Fruit fly (Drosophila melanogaster) whole organism, embryonic: ENCODE measurements around the gene CG45490.

ENCODE experiments used
- Abd-B ChIP-seq: fragments of 200-800 bp; sonication (Bioruptor generic); optimal IDR thresholded peaks from 2 replicates; lab custom pipeline; 2018; ENCODE audit warnings: missing biosample characterization, mild to moderate bottlenecking, missing genetic modification characterization, moderate library complexity
- Ada2b ChIP-seq: fragments of 200-800 bp; sonication (Bioruptor generic); IDR thresholded peaks from 2 replicates; pipeline ENCODE4 v1.3.6; 2022; ENCODE audit warnings: missing biosample characterization, missing genetic modification characterization
- B-H2 ChIP-seq: fragments of 200-800 bp; sonication (Bioruptor generic); optimal IDR thresholded peaks from 2 replicates; lab custom pipeline; 2018; ENCODE audit warnings: missing biosample characterization, mild to moderate bottlenecking, missing genetic modification characterization
- Bgb ChIP-seq: fragments of 200-800 bp; sonication (Bioruptor generic); IDR thresholded peaks from 2 replicates; pipeline ENCODE4 v1.3.6; 2022; ENCODE audit warnings: missing biosample characterization, missing genetic modification characterization; ENCODE audit not compliant: partially characterized antibody
- CG10209 ChIP-seq: fragments of 200-800 bp; sonication (Bioruptor generic); optimal IDR thresholded peaks from 3 replicates; lab custom pipeline; 2017; ENCODE audit warnings: missing biosample characterization, mild to moderate bottlenecking, missing genetic modification characterization, missing genetic modification reagents
- CG10462 ChIP-seq: fragments of 200-800 bp; sonication (Bioruptor generic); optimal IDR thresholded peaks from 2 replicates; lab custom pipeline; 2016; ENCODE audit warnings: missing biosample characterization, missing genetic modification characterization
- CG11085 ChIP-seq: fragments of 200-800 bp; sonication (Bioruptor generic); IDR thresholded peaks from 2 replicates; pipeline ENCODE4 v1.3.6; 2022; ENCODE audit warnings: missing biosample characterization, missing genetic modification characterization
- CG12744 ChIP-seq: fragments of 200-800 bp; sonication (Bioruptor generic); optimal IDR thresholded peaks from 2 replicates; lab custom pipeline; 2016; ENCODE audit warnings: missing biosample characterization, missing genetic modification characterization
- CG14965 ChIP-seq: fragments of 200-800 bp; sonication (Bioruptor generic); optimal IDR thresholded peaks from 2 replicates; lab custom pipeline; 2016; ENCODE audit warnings: missing biosample characterization, missing genetic modification characterization, borderline replicate concordance
- CG17361 ChIP-seq: fragments of 200-800 bp; sonication (Bioruptor generic); IDR thresholded peaks from 3 replicates; pipeline ENCODE4 v1.3.6; 2022; ENCODE audit warnings: missing biosample characterization, missing genetic modification characterization
- CG1792 ChIP-seq: fragments of 200-800 bp; sonication (Bioruptor generic); optimal IDR thresholded peaks from 2 replicates; lab custom pipeline; 2016; ENCODE audit warnings: missing biosample characterization, missing genetic modification characterization
- CG18011 ChIP-seq: fragments of 200-800 bp; sonication (Bioruptor generic); optimal IDR thresholded peaks from 2 replicates; lab custom pipeline; 2017; ENCODE audit warnings: missing biosample characterization, missing genetic modification characterization, mild to moderate bottlenecking, moderate library complexity, missing genotype
- CG2678 ChIP-seq: fragments of 200-800 bp; sonication (Bioruptor generic); optimal IDR thresholded peaks from 3 replicates; lab custom pipeline; 2019; ENCODE audit warnings: missing biosample characterization, mild to moderate bottlenecking, missing genetic modification characterization, moderate library complexity
- CG31224 ChIP-seq: fragments of 200-800 bp; sonication (Bioruptor generic); IDR thresholded peaks from 2 replicates; pipeline ENCODE4 v1.3.6; 2022; ENCODE audit warnings: missing biosample characterization, missing genetic modification characterization
- CG34224 ChIP-seq: fragments of 200-800 bp; sonication (Bioruptor generic); IDR thresholded peaks from 3 replicates; pipeline ENCODE4 v1.3.6; 2022; ENCODE audit warnings: missing biosample characterization, missing genetic modification characterization; ENCODE audit not compliant: partially characterized antibody
- CG4820 ChIP-seq: fragments of 200-800 bp; sonication (Bioruptor generic); optimal IDR thresholded peaks from 3 replicates; lab custom pipeline; 2016; ENCODE audit warnings: missing biosample characterization, missing genetic modification characterization
- CG7271 ChIP-seq: fragments of 200-800 bp; sonication (Bioruptor generic); optimal IDR thresholded peaks from 2 replicates; lab custom pipeline; 2018; ENCODE audit warnings: missing biosample characterization, mild to moderate bottlenecking, missing genetic modification characterization, moderate library complexity
- Camta ChIP-seq: fragments of 200-800 bp; sonication (Bioruptor generic); optimal IDR thresholded peaks from 2 replicates; lab custom pipeline; 2016; ENCODE audit warnings: missing biosample characterization, missing genetic modification characterization
- Eip74EF ChIP-seq, 2 experiments: fragments of 200-800 bp in 1 of 2; fragments of >200 bp in 1 of 2; sonication (Bioruptor generic) in 1 of 2; optimal IDR thresholded peaks; 2 replicates each; lab custom pipeline; 2017 to 2019; ENCODE audit warnings: missing biosample characterization in 2 of 2, missing genetic modification characterization in 2 of 2, mild to moderate bottlenecking in 1 of 2, moderate library complexity in 1 of 2
- Fer3 ChIP-seq: fragments of 200-800 bp; sonication (Bioruptor generic); optimal IDR thresholded peaks from 2 replicates; lab custom pipeline; 2018; ENCODE audit warnings: missing biosample characterization, mild to moderate bottlenecking, missing genetic modification characterization, moderate library complexity
- HmgD ChIP-seq: fragments of 200-800 bp; sonication (Bioruptor generic); optimal IDR thresholded peaks from 3 replicates; lab custom pipeline; 2016; ENCODE audit warnings: missing biosample characterization, missing genetic modification characterization
- Hmr ChIP-seq: fragments of 200-800 bp; sonication (Bioruptor generic); optimal IDR thresholded peaks from 3 replicates; lab custom pipeline; 2017; ENCODE audit warnings: mild to moderate bottlenecking, missing biosample characterization, missing genetic modification reagents, missing genetic modification characterization
- Lhr ChIP-seq: fragments of 200-800 bp; sonication (Bioruptor generic); optimal IDR thresholded peaks from 3 replicates; lab custom pipeline; 2017; ENCODE audit warnings: mild to moderate bottlenecking, missing biosample characterization, missing genetic modification reagents, missing genetic modification characterization
- Med ChIP-seq: fragments of 200-800 bp; sonication (Bioruptor generic); peaks from one replicate; lab custom pipeline; 2016; ENCODE audit warnings: missing biosample characterization, missing genetic modification characterization, mild to moderate bottlenecking, inconsistent platforms, moderate library complexity
- Six4 ChIP-seq: fragments of 200-800 bp; sonication (Bioruptor generic); optimal IDR thresholded peaks from 2 replicates; lab custom pipeline; 2016; ENCODE audit warnings: missing biosample characterization, missing genetic modification characterization
- Sox102F ChIP-seq: fragments of 200-800 bp; sonication (Bioruptor generic); optimal IDR thresholded peaks from 2 replicates; lab custom pipeline; 2018; ENCODE audit warnings: missing biosample characterization, mild to moderate bottlenecking, missing genetic modification characterization, moderate library complexity
- Ssrp ChIP-seq: fragments of 200-800 bp; sonication (Bioruptor generic); optimal IDR thresholded peaks from 2 replicates; lab custom pipeline; 2018; ENCODE audit warnings: missing biosample characterization, mild to moderate bottlenecking, missing genetic modification characterization, moderate library complexity
- Tbp ChIP-seq: fragments of >200 bp; optimal IDR thresholded peaks from 2 replicates; lab custom pipeline; 2018; ENCODE audit warnings: missing biosample characterization, missing genetic modification characterization
- Xbp1 ChIP-seq: fragments of 200-800 bp; sonication (Bioruptor generic); optimal IDR thresholded peaks from 3 replicates; lab custom pipeline; 2016; ENCODE audit warnings: missing biosample characterization, mild to moderate bottlenecking, missing genetic modification characterization
- YL-1 ChIP-seq: fragments of 200-800 bp; sonication (Bioruptor generic); optimal IDR thresholded peaks from 3 replicates; lab custom pipeline; 2017; ENCODE audit warnings: missing biosample characterization, mild to moderate bottlenecking, missing genetic modification characterization
- aop ChIP-seq: fragments of 200-800 bp; sonication (Bioruptor generic); IDR thresholded peaks from 2 replicates; pipeline ENCODE4 v1.3.6; 2022; ENCODE audit warnings: missing biosample characterization, missing genetic modification characterization
- ap ChIP-seq: fragments of 200-800 bp; sonication (Bioruptor generic); IDR thresholded peaks from 2 replicates; pipeline ENCODE4 v1.3.6; 2022; ENCODE audit warnings: missing biosample characterization, missing genetic modification characterization
- ase ChIP-seq: fragments of 200-800 bp; sonication (Bioruptor generic); IDR thresholded peaks from 3 replicates; pipeline ENCODE4 v1.3.6; 2022; ENCODE audit warnings: missing biosample characterization, missing genetic modification characterization
- ato ChIP-seq: fragments of 200-800 bp; sonication (Bioruptor generic); IDR thresholded peaks from 2 replicates; pipeline ENCODE4 v1.3.6; 2022; ENCODE audit warnings: missing biosample characterization, missing genetic modification characterization; ENCODE audit not compliant: partially characterized antibody
- dpn ChIP-seq, 2 experiments: fragments of 200-800 bp; sonication (Bioruptor generic); optimal IDR thresholded peaks; 3 replicates each; lab custom pipeline; 2016; ENCODE audit warnings: missing biosample characterization in 2 of 2, missing genetic modification characterization in 2 of 2
- ems ChIP-seq: fragments of 200-800 bp; sonication (Bioruptor generic); optimal IDR thresholded peaks from 3 replicates; lab custom pipeline; 2016; ENCODE audit warnings: missing biosample characterization, missing genetic modification characterization
- ind ChIP-seq: fragments of 200-800 bp; sonication (Bioruptor generic); optimal IDR thresholded peaks from 3 replicates; lab custom pipeline; 2016; ENCODE audit warnings: missing biosample characterization, missing genetic modification characterization
- kah ChIP-seq: fragments of 200-800 bp; sonication (Bioruptor generic); optimal IDR thresholded peaks from 2 replicates; lab custom pipeline; 2018; ENCODE audit warnings: missing biosample characterization, mild to moderate bottlenecking, missing genetic modification characterization
- lov ChIP-seq, 2 experiments: fragments of 200-800 bp in 1 of 2; fragments of >200 bp in 1 of 2; sonication (Bioruptor generic) in 1 of 2; IDR thresholded peaks in 1 of 2; optimal IDR thresholded peaks in 1 of 2; 2 replicates in 1 of 2; 3 replicates in 1 of 2; pipeline versions ENCODE4 v1.3.6 to Lab custom; 2017 to 2022; ENCODE audit warnings: missing biosample characterization in 1 of 2, missing genetic modification characterization in 1 of 2
- onecut ChIP-seq: fragments of 200-800 bp; sonication (Bioruptor generic); IDR thresholded peaks from 2 replicates; pipeline ENCODE4 v1.3.6; 2022; ENCODE audit warnings: missing biosample characterization, missing genetic modification characterization
- prd ChIP-seq, 3 experiments: fragments of >200 bp in 2 of 3; fragments of 200-800 bp in 1 of 3; sonication (Bioruptor generic) in 1 of 3; optimal IDR thresholded peaks in 2 of 3; IDR thresholded peaks in 1 of 3; 2 replicates in 2 of 3; 3 replicates in 1 of 3; pipeline versions ENCODE4 v1.3.6 to Lab custom; 2017 to 2022; ENCODE audit warnings: missing biosample characterization in 1 of 3, missing genetic modification characterization in 1 of 3
- sd ChIP-seq: fragments of 200-800 bp; sonication (Bioruptor generic); optimal IDR thresholded peaks from 3 replicates; lab custom pipeline; 2018; ENCODE audit warnings: missing biosample characterization, mild to moderate bottlenecking, missing genetic modification characterization, moderate library complexity
- sim ChIP-seq: fragments of 200-800 bp; sonication (Bioruptor generic); IDR thresholded peaks from 2 replicates; pipeline ENCODE4 v1.3.6; 2022; ENCODE audit warnings: missing biosample characterization, missing genetic modification characterization
- sisA ChIP-seq: fragments of 200-800 bp; sonication (Bioruptor generic); IDR thresholded peaks from 2 replicates; pipeline ENCODE4 v1.3.6; 2022; ENCODE audit warnings: missing biosample characterization, missing genetic modification characterization
- slp2 ChIP-seq: fragments of 200-800 bp; sonication (Bioruptor generic); optimal IDR thresholded peaks from 2 replicates; lab custom pipeline; 2016; ENCODE audit warnings: missing biosample characterization, missing genetic modification characterization
- tin ChIP-seq: fragments of 200-800 bp; sonication (Bioruptor generic); optimal IDR thresholded peaks from 3 replicates; lab custom pipeline; 2016; ENCODE audit warnings: missing biosample characterization, missing genetic modification characterization
- tio ChIP-seq: fragments of 200-800 bp; sonication (Bioruptor generic); optimal IDR thresholded peaks from 2 replicates; lab custom pipeline; 2017; ENCODE audit warnings: missing biosample characterization, missing genetic modification characterization, inconsistent platforms

CG45490 gene

DNA sequence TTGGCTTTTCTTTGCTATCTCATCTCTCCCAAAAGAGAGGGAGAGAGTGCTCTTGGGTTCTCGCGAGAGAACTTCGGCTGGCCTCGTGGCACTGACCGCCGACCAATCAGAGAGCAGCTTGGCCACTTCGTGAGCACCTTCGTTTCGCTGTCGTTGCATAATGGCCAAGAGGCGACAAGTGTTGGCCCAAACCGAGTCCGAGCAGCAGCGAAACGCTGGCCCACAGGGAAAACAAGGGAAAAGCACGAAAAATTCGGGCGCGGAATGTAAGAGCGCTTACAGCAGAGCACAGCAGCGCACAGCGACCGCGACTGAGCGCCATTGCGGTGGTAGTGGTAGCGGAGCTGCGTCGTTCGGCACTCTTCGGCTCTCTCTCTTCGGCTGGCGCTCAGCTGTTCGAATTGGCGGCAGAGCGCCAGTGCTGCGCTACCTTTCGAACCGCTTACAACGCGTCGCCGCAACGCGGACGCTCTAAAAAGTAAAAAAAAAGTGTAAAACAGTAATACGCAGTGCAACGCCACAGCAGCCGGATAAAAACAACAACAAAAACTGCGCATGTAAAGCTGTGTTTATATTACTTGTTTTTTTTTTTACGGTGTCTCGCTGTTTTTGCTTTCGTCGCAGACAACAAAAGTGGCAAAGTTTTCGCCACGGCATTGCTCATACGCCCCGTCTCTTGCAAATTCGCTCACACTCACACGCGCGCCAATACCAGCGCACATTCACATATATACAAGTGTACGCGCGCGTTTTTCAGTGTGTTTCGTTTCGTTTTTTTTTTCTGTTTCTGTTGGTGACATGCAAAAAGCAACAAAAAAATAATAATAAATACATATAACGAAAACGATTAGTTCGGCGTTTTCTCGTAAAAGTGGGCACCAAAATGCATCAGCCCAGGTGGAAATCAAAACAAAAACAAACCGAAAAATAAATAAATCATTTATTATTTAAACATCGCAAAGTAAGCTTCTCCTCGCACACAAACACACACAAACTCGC lies 46.9 kb downstream of the CG45490 start (continued):
- TF ChIP-seq CG17361 (GFP tag; lab: Robert Waterston, UW) (0 out of 3 replicates have a peak, but pooled peaks have one; percentile 17), tin (GFP tag; lab: Kevin White, UChicago) (no peak), YL-1 (peak; percentile 14), aop (GFP tag; lab: Robert Waterston, UW) (no peak), CG1792 (GFP tag; lab: Kevin White, UChicago) (no peak), Six4 (GFP tag; lab: Kevin White, UChicago) (no peak), dpn (GFP tag; optimal IDR thresholded peaks at IDR 0.05; lab: Kevin White, UChicago) (no peak), Sox102F (no peak), kah (GFP tag; lab: Kevin White, UChicago) (no peak), CG2678 (tag; lab: Kevin White, UChicago) (peak; percentile 19), Xbp1 (GFP tag; lab: Kevin White, UChicago) (no peak), B-H2 (GFP tag; lab: Kevin White, UChicago) (no peak), lov (optimal IDR thresholded peaks at IDR 0.05; lab: Kevin White, UChicago) (no peak), lov (GFP tag; IDR thresholded peaks at IDR 0.05; lab: Robert Waterston, UW) (peak; percentile 22; the same call in 1 of the 3 replicates), slp2 (no peak), sd (tag; lab: Kevin White, UChicago) (peak; percentile 94), CG7271 (tag; lab: Kevin White, UChicago) (no peak), CG34224 (peak; percentile 47; the same call in 1 of the 3 replicates), tio (GFP tag; lab: Kevin White, UChicago) (no peak), sisA (no peak), Ssrp (tag; lab: Kevin White, UChicago) (no peak), ems (GFP tag; lab: Kevin White, UChicago) (no peak), sim (GFP tag; lab: Robert Waterston, UW) (no peak), Lhr (GFP tag; lab: Kevin White, UChicago) (no peak), ind (GFP tag; lab: Kevin White, UChicago) (no peak), Abd-B (GFP tag; lab: Kevin White, UChicago) (no peak), ase (GFP tag; lab: Robert Waterston, UW) (no peak), Camta (no peak), ato (GFP tag; lab: Robert Waterston, UW) (no peak), CG31224 (GFP tag; lab: Robert Waterston, UW) (no peak), Ada2b (GFP tag; lab: Robert Waterston, UW) (no peak), CG18011 (no peak), Med (GFP tag; lab: Kevin White, UChicago) (peak; percentile 67), Hmr (peak; percentile 32), Bgb (GFP tag; lab: Robert Waterston, UW) (peak; percentile 57; the same call in 1 of the 2 replicates), CG11085 (GFP tag; lab: Robert Waterston, UW) (no peak), Fer3 (tag; lab: Kevin White, UChicago) (no peak), Tbp (GFP tag; lab: Kevin White, UChicago) (no peak), CG12744 (no peak), CG10462 (GFP tag; lab: Kevin White, UChicago) (no peak), Eip74EF (GFP tag; optimal IDR thresholded peaks at IDR 0.05; lab: Kevin White, UChicago) (peak in 1 of 2 experiments; percentile 33), CG4820 (GFP tag; lab: Kevin White, UChicago) (no peak), onecut (GFP tag; lab: Robert Waterston, UW) (0 out of 2 replicates have a peak, but pooled peaks have one; percentile 24), CG10209 (GFP tag; lab: Kevin White, UChicago) (no peak), HmgD (GFP tag; lab: Kevin White, UChicago) (no peak), CG14965 (no peak), ap (GFP tag; lab: Robert Waterston, UW) (no peak), prd (optimal IDR thresholded peaks at IDR 0.05; lab: Kevin White, UChicago) (no peak), prd (GFP tag; IDR thresholded peaks at IDR 0.05; lab: Robert Waterston, UW) (no peak)
